Worm (Caenorhabditis elegans) whole organism, late embryonic: Measurements from ENCODE around the gene nhr-19.
A peak's percentile ranks its signal among the peaks of the same experiment; 100 is the strongest.

Source experiments
- C08G9.2 ChIP-seq: sonication (generic microtip); optimal IDR thresholded peaks from 2 replicates; lab custom pipeline; 2016; ENCODE audit warnings: mild to moderate bottlenecking, missing genetic modification characterization, moderate library complexity, missing compliant biosample characterization
- C38D4.7 ChIP-seq: fragments of 200-800 bp; sonication (Bioruptor generic); optimal IDR thresholded peaks from 2 replicates; lab custom pipeline; 2018; ENCODE audit warnings: mild to moderate bottlenecking, missing genetic modification characterization, moderate library complexity, missing compliant biosample characterization
- F13H6.1 ChIP-seq: sonication (generic microtip); optimal IDR thresholded peaks from 2 replicates; lab custom pipeline; 2016; ENCODE audit warnings: missing genetic modification characterization, missing compliant biosample characterization
- K09A11.1 ChIP-seq: sonication (generic microtip); optimal IDR thresholded peaks from 2 replicates; lab custom pipeline; 2017; ENCODE audit warnings: antibody characterized with exemption, mild to moderate bottlenecking, missing genetic modification characterization, missing compliant biosample characterization; ENCODE audit not compliant: insufficient read depth
- Y22D7AL.16 ChIP-seq: sonication (generic microtip); optimal IDR thresholded peaks from 2 replicates; lab custom pipeline; 2016; ENCODE audit warnings: missing genetic modification characterization, missing compliant biosample characterization
- ama-1 ChIP-seq: fragments of 150-350 bp; optimal IDR thresholded peaks from 2 replicates; lab custom pipeline; 2014
- ceh-14 ChIP-seq: sonication (generic microtip); optimal IDR thresholded peaks from 2 replicates; lab custom pipeline; 2016; ENCODE audit warnings: missing genotype, missing genetic modification characterization, missing compliant biosample characterization
- ceh-18 ChIP-seq: sonication (generic microtip); optimal IDR thresholded peaks from 2 replicates; lab custom pipeline; 2016; ENCODE audit warnings: missing genetic modification characterization, missing compliant biosample characterization
- ceh-19 ChIP-seq: fragments of 200-800 bp; sonication (Bioruptor generic); optimal IDR thresholded peaks from 2 replicates; lab custom pipeline; 2018; ENCODE audit warnings: mild to moderate bottlenecking, missing genetic modification characterization, missing compliant biosample characterization
- ceh-22 ChIP-seq: sonication (generic microtip); optimal IDR thresholded peaks from 2 replicates; lab custom pipeline; 2017; ENCODE audit warnings: missing biosample characterization, missing genetic modification characterization
- ceh-30 ChIP-seq: fragments of 150-350 bp; optimal IDR thresholded peaks from 2 replicates; lab custom pipeline; 2014; ENCODE audit warnings: missing biosample characterization, missing genetic modification characterization
- ceh-31 ChIP-seq: sonication (generic microtip); optimal IDR thresholded peaks from 2 replicates; lab custom pipeline; 2016; ENCODE audit warnings: missing genetic modification characterization, missing compliant biosample characterization
- ceh-45 ChIP-seq: fragments of 200-800 bp; sonication (Bioruptor generic); IDR thresholded peaks from 2 replicates; pipeline ENCODE4 v1.3.6; 2022; ENCODE audit warnings: missing genetic modification reagents, missing genetic modification characterization, missing compliant biosample characterization
- ceh-9 ChIP-seq: sonication (generic microtip); optimal IDR thresholded peaks from 2 replicates; lab custom pipeline; 2016; ENCODE audit warnings: mild to moderate bottlenecking, missing genetic modification characterization, inconsistent platforms, missing compliant biosample characterization
- dve-1 ChIP-seq: sonication (generic microtip); optimal IDR thresholded peaks from 2 replicates; lab custom pipeline; 2017; ENCODE audit warnings: antibody characterized with exemption, mild to moderate bottlenecking, missing genetic modification characterization, missing compliant biosample characterization
- elt-2 ChIP-seq: sonication (generic microtip); optimal IDR thresholded peaks from 2 replicates; lab custom pipeline; 2016; ENCODE audit warnings: missing genetic modification reagents, missing genetic modification characterization, missing compliant biosample characterization
- elt-4 ChIP-seq: sonication (generic microtip); optimal IDR thresholded peaks from 2 replicates; lab custom pipeline; 2016; ENCODE audit warnings: missing genetic modification characterization, missing compliant biosample characterization
- fax-1 ChIP-seq: sonication (generic microtip); optimal IDR thresholded peaks from 2 replicates; lab custom pipeline; 2016; ENCODE audit warnings: missing genotype, missing genetic modification characterization, missing compliant biosample characterization
- fkh-10 ChIP-seq: fragments of 150-350 bp; optimal IDR thresholded peaks from 2 replicates; lab custom pipeline; 2014; ENCODE audit warnings: missing biosample characterization, missing genetic modification reagents, missing genetic modification characterization
- hlh-13 ChIP-seq: fragments of 200-800 bp; sonication (Bioruptor generic); optimal IDR thresholded peaks from 2 replicates; lab custom pipeline; 2018; ENCODE audit warnings: mild to moderate bottlenecking, missing genetic modification characterization, missing compliant biosample characterization
- hlh-15 ChIP-seq: sonication (generic microtip); optimal IDR thresholded peaks from 2 replicates; lab custom pipeline; 2016; ENCODE audit warnings: missing genetic modification characterization, missing compliant biosample characterization
- hlh-30 ChIP-seq: sonication (generic microtip); optimal IDR thresholded peaks from 2 replicates; lab custom pipeline; 2017; ENCODE audit warnings: antibody characterized with exemption, missing genetic modification characterization, missing compliant biosample characterization; ENCODE audit not compliant: insufficient read depth
- lim-6 ChIP-seq: sonication (generic microtip); optimal IDR thresholded peaks from 2 replicates; lab custom pipeline; 2016; ENCODE audit warnings: missing genetic modification characterization, missing compliant biosample characterization
- lin-11 ChIP-seq: fragments of 200-800 bp; sonication (Bioruptor generic); optimal IDR thresholded peaks from 2 replicates; lab custom pipeline; 2018; ENCODE audit warnings: mild to moderate bottlenecking, missing genetic modification characterization, missing compliant biosample characterization
- madf-2 ChIP-seq: sonication (generic microtip); optimal IDR thresholded peaks from 2 replicates; lab custom pipeline; 2017; ENCODE audit warnings: missing genetic modification characterization, missing compliant biosample characterization
- nfya-1 ChIP-seq: sonication (generic microtip); optimal IDR thresholded peaks from 2 replicates; lab custom pipeline; 2017; ENCODE audit warnings: missing genetic modification characterization, mild to moderate bottlenecking, missing compliant biosample characterization, antibody characterized with exemption, moderate library complexity
- nhr-232 ChIP-seq: sonication (generic microtip); optimal IDR thresholded peaks from 2 replicates; lab custom pipeline; 2016; ENCODE audit warnings: missing genetic modification characterization, missing compliant biosample characterization
- npax-4 ChIP-seq: sonication (generic microtip); optimal IDR thresholded peaks from 2 replicates; lab custom pipeline; 2016; ENCODE audit warnings: missing genetic modification characterization, missing compliant biosample characterization
- pax-1 ChIP-seq: fragments of 150-350 bp; optimal IDR thresholded peaks from 2 replicates; lab custom pipeline; 2014; ENCODE audit warnings: missing biosample characterization, missing genetic modification characterization
- ref-2 ChIP-seq: sonication (generic microtip); optimal IDR thresholded peaks from 2 replicates; lab custom pipeline; 2016; ENCODE audit warnings: missing genetic modification characterization, missing compliant biosample characterization
- rnt-1 ChIP-seq: sonication (generic microtip); optimal IDR thresholded peaks from 2 replicates; lab custom pipeline; 2016; ENCODE audit warnings: missing genetic modification characterization, missing compliant biosample characterization
- sdc-2 ChIP-seq: sonication (generic microtip); optimal IDR thresholded peaks from 2 replicates; lab custom pipeline; 2016; ENCODE audit warnings: missing genotype, missing genetic modification characterization, missing compliant biosample characterization
- sox-2 ChIP-seq: fragments of 200-800 bp; sonication (Bioruptor generic); IDR thresholded peaks from 2 replicates; pipeline ENCODE4 v1.3.6; 2022; ENCODE audit warnings: missing genetic modification reagents, missing genetic modification characterization, missing compliant biosample characterization
- sox-4 ChIP-seq: sonication (generic microtip); optimal IDR thresholded peaks from 2 replicates; lab custom pipeline; 2017; ENCODE audit warnings: mild to moderate bottlenecking, missing genetic modification characterization, inconsistent platforms, missing compliant biosample characterization
- syd-9 ChIP-seq: sonication (generic microtip); optimal IDR thresholded peaks from 2 replicates; lab custom pipeline; 2016; ENCODE audit warnings: mild to moderate bottlenecking, missing genetic modification characterization, moderate library complexity, missing compliant biosample characterization
- tbx-2 ChIP-seq: sonication (generic microtip); optimal IDR thresholded peaks from 2 replicates; lab custom pipeline; 2016; ENCODE audit warnings: missing genetic modification characterization, missing compliant biosample characterization
- unc-42 ChIP-seq: sonication (generic microtip); optimal IDR thresholded peaks from 2 replicates; lab custom pipeline; 2016; ENCODE audit warnings: missing genotype, missing genetic modification characterization, missing compliant biosample characterization
- unc-55 ChIP-seq: sonication (generic microtip); optimal IDR thresholded peaks from 2 replicates; lab custom pipeline; 2017; ENCODE audit warnings: missing biosample characterization, missing genetic modification reagents, missing genetic modification characterization
- unc-86 ChIP-seq: sonication (generic microtip); optimal IDR thresholded peaks from 2 replicates; lab custom pipeline; 2016; ENCODE audit warnings: missing genetic modification characterization, missing compliant biosample characterization
- ztf-16 ChIP-seq: sonication (generic microtip); optimal IDR thresholded peaks from 2 replicates; lab custom pipeline; 2017; ENCODE audit warnings: missing genetic modification characterization, missing compliant biosample characterization

The nhr-19 gene

DNA sequence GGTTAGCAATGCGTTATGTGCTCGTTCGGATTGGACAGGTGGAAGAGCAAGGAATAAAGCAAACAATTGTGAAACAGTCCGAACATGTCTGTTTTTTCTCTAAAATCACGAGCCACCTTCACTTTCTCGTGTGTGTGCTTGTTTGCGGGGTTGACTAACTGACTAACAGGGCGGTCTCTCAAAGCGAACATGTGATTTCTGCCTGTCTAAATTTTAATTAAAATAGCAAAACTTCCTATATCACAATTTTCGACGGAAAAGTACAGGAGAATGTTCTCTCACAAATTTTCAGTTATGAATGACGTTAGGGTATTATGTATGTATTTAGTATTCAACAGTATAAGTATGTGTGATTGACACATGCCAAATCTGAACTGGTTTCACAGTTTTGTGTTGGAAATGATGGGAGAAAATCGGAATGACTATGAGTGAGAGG lies 16.6 kb upstream of the nhr-19 start:
- TF ChIP-seq hlh-30 (no peak), ztf-16 (no peak), npax-4 (no peak), ama-1 (lab: Kevin White, UChicago) (no peak), unc-86 (no peak), F13H6.1 (tag; lab: Kevin White, UChicago) (no peak), ceh-30 (tag; lab: Kevin White, UChicago) (no peak), ceh-9 (no peak)

DNA sequence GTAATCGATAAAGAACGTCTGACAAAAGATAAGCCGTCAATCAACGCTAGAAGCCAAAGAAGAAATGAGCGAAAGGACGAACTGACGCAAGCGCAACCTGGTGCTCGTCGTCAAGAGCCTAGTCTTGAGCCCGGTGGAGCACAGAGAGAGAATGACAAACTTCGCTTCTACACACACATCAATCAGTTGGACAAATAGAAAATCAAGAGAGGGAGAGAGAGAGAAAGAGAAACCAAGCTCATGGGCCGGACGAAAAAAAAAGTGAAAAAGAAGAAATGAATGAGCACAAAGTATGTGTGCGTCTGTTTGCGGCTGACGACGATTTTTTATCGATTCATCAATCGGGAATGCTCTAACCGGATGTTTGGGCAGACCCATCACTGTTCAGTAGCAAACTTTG lies 15.8 kb upstream of the nhr-19 start:
- TF ChIP-seq elt-4 (tag; lab: Kevin White, UChicago) (no peak), fax-1 (tag; lab: Kevin White, UChicago) (no peak), ceh-22 (tag; lab: Kevin White, UChicago) (no peak), ceh-30 (tag; lab: Kevin White, UChicago) (no peak), rnt-1 (tag; lab: Kevin White, UChicago) (peak; percentile 24), pax-1 (tag; lab: Kevin White, UChicago) (no peak), ztf-16 (no peak), hlh-15 (tag; lab: Kevin White, UChicago) (no peak), C38D4.7 (GFP tag; lab: Kevin White, UChicago) (no peak), fkh-10 (GFP tag; lab: Kevin White, UChicago) (no peak), nhr-232 (tag; lab: Kevin White, UChicago) (no peak), nfya-1 (peak; percentile 26), lin-11 (tag; lab: Kevin White, UChicago) (no peak), lim-6 (no peak), hlh-13 (GFP tag; lab: Kevin White, UChicago) (no peak), ceh-31 (tag; lab: Kevin White, UChicago) (no peak), unc-86 (no peak), ceh-18 (tag; lab: Kevin White, UChicago) (peak; percentile 83), madf-2 (tag; lab: Kevin White, UChicago) (no peak), unc-55 (GFP tag; lab: Kevin White, UChicago) (peak; percentile 88), hlh-30 (no peak), ceh-45 (GFP tag; lab: Robert Waterston, UW) (no peak), ref-2 (tag; lab: Kevin White, UChicago) (no peak), elt-2 (tag; lab: Kevin White, UChicago) (no peak), sdc-2 (no peak), dve-1 (tag; lab: Kevin White, UChicago) (no peak), sox-2 (GFP tag; lab: Robert Waterston, UW) (no peak), tbx-2 (no peak), C08G9.2 (no peak), ceh-19 (GFP tag; lab: Kevin White, UChicago) (no peak), Y22D7AL.16 (tag; lab: Kevin White, UChicago) (no peak), unc-42 (no peak), sox-4 (no peak), ceh-14 (no peak), syd-9 (tag; lab: Kevin White, UChicago) (no peak), ama-1 (lab: Kevin White, UChicago) (no peak)

DNA sequence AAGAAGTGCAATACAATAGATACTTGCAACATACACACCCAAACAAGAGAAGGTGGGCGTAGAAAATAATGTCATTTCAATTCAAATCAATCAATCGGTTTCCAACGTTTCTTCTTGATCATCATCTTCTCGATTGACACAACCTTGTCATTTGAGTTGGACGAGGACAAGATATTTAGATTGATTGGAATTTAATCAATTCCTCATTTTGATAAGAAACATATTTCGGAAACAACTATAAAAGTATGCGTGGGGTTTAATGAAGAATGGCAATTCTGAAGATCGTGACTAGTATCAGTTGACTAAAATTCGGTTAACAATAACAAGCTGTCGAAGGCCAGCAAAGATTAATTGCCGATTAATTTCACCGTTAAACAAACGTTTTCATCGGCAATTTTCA lies 15.3 kb upstream of the nhr-19 start:
- TF ChIP-seq unc-55 (GFP tag; lab: Kevin White, UChicago), result peak; percentile 18
- no peak for TF ChIP-seq K09A11.1 (tag; lab: Kevin White, UChicago)
